Worm (Caenorhabditis elegans) whole organism, mixed stage, embryonic: ENCODE results near the gene F49E8.8.

Source experiments
- blmp-1 ChIP-seq: fragments of 150-350 bp; optimal IDR thresholded peaks from 2 replicates; lab custom pipeline; 2014; ENCODE audit warnings: missing biosample characterization, missing genetic modification characterization
- ceh-39 ChIP-seq: fragments of 150-350 bp; optimal IDR thresholded peaks from 2 replicates; lab custom pipeline; 2014; ENCODE audit warnings: missing biosample characterization, missing genetic modification characterization
- ceh-83 ChIP-seq: fragments of 200-800 bp; sonication (Bioruptor generic); optimal IDR thresholded peaks from 2 replicates; lab custom pipeline; 2018; ENCODE audit warnings: mild to moderate bottlenecking, missing genetic modification characterization, missing compliant biosample characterization
- ces-1 ChIP-seq: fragments of 150-350 bp; optimal IDR thresholded peaks from 2 replicates; lab custom pipeline; 2014; ENCODE audit warnings: missing biosample characterization, missing genetic modification reagents, missing genetic modification characterization
- mab-5 ChIP-seq: fragments of 150-350 bp; optimal IDR thresholded peaks from 2 replicates; lab custom pipeline; 2014; ENCODE audit warnings: missing biosample characterization, missing genetic modification characterization
- nhr-237 ChIP-seq: fragments of 150-350 bp; optimal IDR thresholded peaks from 2 replicates; lab custom pipeline; 2014; ENCODE audit warnings: missing biosample characterization, missing genetic modification characterization
- nhr-28 ChIP-seq: fragments of 150-350 bp; optimal IDR thresholded peaks from 2 replicates; lab custom pipeline; 2014; ENCODE audit warnings: missing biosample characterization, missing genetic modification characterization
- nhr-76 ChIP-seq: sonication (generic microtip); optimal IDR thresholded peaks from 2 replicates; lab custom pipeline; 2017; ENCODE audit warnings: missing biosample characterization, missing genetic modification characterization
- snpc-4 ChIP-seq: fragments of 150-350 bp; optimal IDR thresholded peaks from 2 replicates; lab custom pipeline; 2014; ENCODE audit warnings: missing biosample characterization, missing genetic modification characterization
- sptf-1 ChIP-seq: sonication (generic microtip); optimal IDR thresholded peaks from 2 replicates; lab custom pipeline; 2017; ENCODE audit warnings: mild to moderate bottlenecking, missing genetic modification characterization, moderate library complexity, missing compliant biosample characterization
- ztf-11 ChIP-seq: fragments of 150-350 bp; optimal IDR thresholded peaks from 2 replicates; lab custom pipeline; 2014; ENCODE audit warnings: missing biosample characterization, missing genetic modification characterization

- TF ChIP-seq ceh-83 (GFP tag; lab: Kevin White, UChicago) = no peak
- no peak for TF ChIP-seq nhr-237
- no peak for TF ChIP-seq blmp-1
- TF ChIP-seq ceh-39 (tag; lab: Kevin White, UChicago) = no peak
- TF ChIP-seq nhr-28 (tag; lab: Kevin White, UChicago) = no peak
- TF ChIP-seq sptf-1 (tag; lab: Kevin White, UChicago) = no peak
- TF ChIP-seq snpc-4 (tag; lab: Kevin White, UChicago) = no peak
- no peak for TF ChIP-seq nhr-76 (tag; lab: Kevin White, UChicago)
- no peak for TF ChIP-seq mab-5 (tag; lab: Kevin White, UChicago)
- TF ChIP-seq ces-1 (GFP tag; lab: Kevin White, UChicago) = no peak
- no peak for TF ChIP-seq ztf-11 (tag; lab: Kevin White, UChicago)
These were observed 35.6 kb upstream of the F49E8.8 start for ce11 chrIV:7520841-7521240.
